Worm (Caenorhabditis elegans): ENCODE measurements around the gene T21C9.13.

The T21C9.13 gene

ce11 chrV:10557094-10557493, 40.0 kb upstream of the T21C9.13 start:
- no peak for TF ChIP-seq egl-5 (tag; optimal IDR thresholded peaks at IDR 0.05)
- TF ChIP-seq daf-12 (tag; optimal IDR thresholded peaks at IDR 0.05) = no peak
- TF ChIP-seq nhr-43 (tag; optimal IDR thresholded peaks at IDR 0.05; ENCODE audit: poor library complexity, severe bottlenecking) = no peak
- TF ChIP-seq skn-1 (tag; optimal IDR thresholded peaks at IDR 0.05) = no peak
- peak; percentile 24 for TF ChIP-seq nhr-25 (tag; optimal IDR thresholded peaks at IDR 0.05)
- TF ChIP-seq fos-1 (tag; optimal IDR thresholded peaks at IDR 0.05) = no peak
- peak in 1 of 3 experiments; percentile 55 for TF ChIP-seq elt-3 (tag; optimal IDR thresholded peaks at IDR 0.05)
- no peak for TF ChIP-seq sea-2 (GFP tag; optimal IDR thresholded peaks at IDR 0.05)
- no peak for TF ChIP-seq ztf-4 (tag; optimal IDR thresholded peaks at IDR 0.05)
- TF ChIP-seq nhr-23 (tag; optimal IDR thresholded peaks at IDR 0.05) = peak; percentile 40
- TF ChIP-seq ztf-11 (tag; optimal IDR thresholded peaks at IDR 0.05) = no peak
- TF ChIP-seq nhr-67 (tag; optimal IDR thresholded peaks at IDR 0.05) = no peak
- TF ChIP-seq ceh-16 (tag; optimal IDR thresholded peaks at IDR 0.05) = no peak

- TF ChIP-seq lin-15B (tag; optimal IDR thresholded peaks at IDR 0.05) (no peak), ceh-82 (tag; optimal IDR thresholded peaks at IDR 0.05) (no peak), nfya-1 (tag; optimal IDR thresholded peaks at IDR 0.05; ENCODE audit: insufficient read depth) (no peak), egl-5 (tag; optimal IDR thresholded peaks at IDR 0.05) (no peak), ZK546.5 (tag; optimal IDR thresholded peaks at IDR 0.05) (no peak), nhr-76 (tag; optimal IDR thresholded peaks at IDR 0.05) (no peak), ceh-9 (tag; optimal IDR thresholded peaks at IDR 0.05) (no peak), hmg-11 (tag; optimal IDR thresholded peaks at IDR 0.05) (no peak), fkh-10 (GFP tag; optimal IDR thresholded peaks at IDR 0.05) (no peak), fos-1 (tag; optimal IDR thresholded peaks at IDR 0.05) (no peak), elt-2 (tag; optimal IDR thresholded peaks at IDR 0.05) (no peak), eor-1 (tag; optimal IDR thresholded peaks at IDR 0.05) (no peak), skn-1 (tag; optimal IDR thresholded peaks at IDR 0.05) (no peak), daf-12 (tag; optimal IDR thresholded peaks at IDR 0.05) (no peak)
Observed at ce11 chrV:10557676-10558075, 39.4 kb upstream of the T21C9.13 start, which contains the start of gene best-14. Gene best-14 (plus strand): TSS chrV:10557976.

DNA sequence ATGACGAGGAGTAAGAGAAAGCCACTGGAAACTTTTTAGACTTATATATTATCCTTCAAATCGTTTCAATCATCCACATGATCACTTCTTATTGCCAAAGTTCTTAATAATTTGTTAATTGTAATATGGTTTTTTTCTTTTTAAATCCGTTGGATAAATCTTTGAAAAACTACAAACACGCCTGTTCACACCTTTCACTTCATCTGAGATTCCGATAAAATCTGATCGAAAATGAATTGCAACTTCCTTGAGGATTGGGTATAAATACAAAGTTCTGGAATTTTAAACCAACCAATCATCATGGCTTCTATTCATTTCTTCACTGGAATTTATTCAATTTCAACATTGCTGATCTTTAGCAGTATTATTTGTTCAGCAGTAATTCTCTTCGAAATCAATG, 36.4 kb upstream of the T21C9.13 start, which contains the start of gene col-152:
TSS of gene col-152 (plus strand) at position 301 of the 400 bp plus-strand sequence.
- TF ChIP-seq elt-2 (tag; optimal IDR thresholded peaks at IDR 0.05) (no peak), hmg-11 (tag; optimal IDR thresholded peaks at IDR 0.05) (no peak), jun-1 (tag; optimal IDR thresholded peaks at IDR 0.05) (no peak), lin-15B (tag; optimal IDR thresholded peaks at IDR 0.05) (no peak), elt-1 (tag; optimal IDR thresholded peaks at IDR 0.05) (no peak), eor-1 (tag; optimal IDR thresholded peaks at IDR 0.05) (no peak), sea-2 (GFP tag; optimal IDR thresholded peaks at IDR 0.05) (no peak), tbx-2 (tag; optimal IDR thresholded peaks at IDR 0.05) (no peak), fkh-2 (tag; optimal IDR thresholded peaks at IDR 0.05) (no peak)

ce11 chrV:10561632-10562031, 35.4 kb upstream of the T21C9.13 start:
- TF ChIP-seq jun-1 (tag; optimal IDR thresholded peaks at IDR 0.05) = no peak
- TF ChIP-seq ceh-82 (tag; optimal IDR thresholded peaks at IDR 0.05) = no peak

DNA sequence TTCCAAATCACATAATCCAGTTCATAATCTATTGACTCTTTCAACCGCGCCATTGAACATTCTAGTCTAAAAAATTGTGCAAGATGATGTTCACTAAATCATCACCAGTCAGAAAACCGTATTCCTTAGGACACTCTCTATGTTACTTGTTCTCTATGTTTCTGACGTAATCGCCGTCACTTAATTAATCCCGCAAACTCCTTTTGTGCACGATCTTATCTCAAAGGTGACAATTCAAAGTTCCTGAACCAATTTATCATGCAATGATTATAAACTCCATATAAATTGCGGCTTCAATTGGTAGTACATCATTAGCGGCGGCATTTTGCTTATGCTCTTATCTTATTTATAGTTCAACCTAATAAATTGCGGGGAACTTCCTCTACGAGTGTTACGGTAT, 34.2 kb upstream of the T21C9.13 start:
- no peak for TF ChIP-seq daf-12 (tag; optimal IDR thresholded peaks at IDR 0.05)
- TF ChIP-seq elt-2 (tag; optimal IDR thresholded peaks at IDR 0.05) = peak; percentile 81
- peak; percentile 27 for TF ChIP-seq skn-1 (tag; optimal IDR thresholded peaks at IDR 0.05)
- TF ChIP-seq pqm-1 (tag; optimal IDR thresholded peaks at IDR 0.05) = peak; percentile 49

DNA sequence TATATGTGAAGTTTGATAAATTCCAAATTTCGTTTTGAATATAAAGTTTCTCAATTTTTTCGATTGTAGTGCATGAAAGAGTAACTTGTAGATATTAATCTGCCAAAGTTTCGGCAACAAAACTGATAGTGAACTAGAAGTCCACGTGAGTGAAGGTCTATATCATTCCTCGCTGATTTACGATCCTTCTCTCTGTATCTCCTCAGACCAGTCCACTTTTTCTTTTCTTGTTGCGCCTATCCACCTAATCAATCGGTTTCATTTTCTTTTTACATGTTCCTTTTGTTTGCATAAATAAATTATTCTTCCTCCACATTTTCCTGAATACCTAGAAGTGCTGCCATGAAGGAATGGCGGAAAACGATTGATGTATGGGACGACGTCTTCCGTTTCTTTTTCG, 32.9 kb upstream of the T21C9.13 start:
- TF ChIP-seq pqm-1 (tag; optimal IDR thresholded peaks at IDR 0.05) (no peak), unc-39 (tag; optimal IDR thresholded peaks at IDR 0.05) (no peak), tbx-2 (tag; optimal IDR thresholded peaks at IDR 0.05) (no peak), jun-1 (tag; optimal IDR thresholded peaks at IDR 0.05) (no peak), mdl-1 (tag; optimal IDR thresholded peaks at IDR 0.05) (no peak)
